Worm (Caenorhabditis elegans) whole organism, L1 larva: ENCODE results near the gene C04A11.5.

Source experiments
- aly-2 ChIP-seq: fragments of 150-350 bp; optimal IDR thresholded peaks from 2 replicates; lab custom pipeline; 2014; ENCODE audit warnings: missing biosample characterization, missing genetic modification characterization
- ama-1 ChIP-seq: fragments of 150-350 bp; optimal IDR thresholded peaks from 2 replicates; lab custom pipeline; 2014
- ceh-88 ChIP-seq: fragments of 200-800 bp; sonication (Bioruptor generic); IDR thresholded peaks from 2 replicates; pipeline ENCODE4 v1.3.6; 2022; ENCODE audit warnings: missing genetic modification characterization, missing compliant biosample characterization
- efl-1 ChIP-seq, 4 experiments: fragments of 150-350 bp; optimal IDR thresholded peaks in 3 of 4; peaks in 1 of 4; 1 replicate in 1 of 4; 2 replicates in 3 of 4; lab custom pipeline; 2014; ENCODE audit warnings: missing biosample characterization in 2 of 4, missing genetic modification characterization in 2 of 4, missing genetic modification reagents in 2 of 4
- elt-2 ChIP-seq: sonication (generic microtip); optimal IDR thresholded peaks from 2 replicates; lab custom pipeline; 2016; ENCODE audit warnings: missing genetic modification characterization, mild to moderate bottlenecking, inconsistent platforms, missing compliant biosample characterization, missing genetic modification reagents
- hlh-17 ChIP-seq: fragments of 200-800 bp; sonication (Bioruptor generic); optimal IDR thresholded peaks from 2 replicates; lab custom pipeline; 2018; ENCODE audit warnings: missing genetic modification characterization, mild to moderate bottlenecking, missing compliant biosample characterization, moderate library complexity, borderline replicate concordance
- hlh-4 ChIP-seq: sonication (generic microtip); optimal IDR thresholded peaks from 2 replicates; lab custom pipeline; 2016; ENCODE audit warnings: mild to moderate bottlenecking, missing genetic modification characterization, missing compliant biosample characterization
- irx-1 ChIP-seq: sonication (generic microtip); optimal IDR thresholded peaks from 2 replicates; lab custom pipeline; 2016; ENCODE audit warnings: missing genetic modification characterization, missing compliant biosample characterization

ce11 chrX:13621628-13622027 is 42.8 kb upstream of the C04A11.5 start, which contains the start of gene Y12A6A.1:
- TF ChIP-seq aly-2 (tag; lab: Kevin White, UChicago) (no peak), ama-1 (lab: Kevin White, UChicago) (no peak), ceh-88 (GFP tag; lab: Robert Waterston, UW) (no peak), elt-2 (tag; lab: Kevin White, UChicago) (no peak), irx-1 (tag; lab: Kevin White, UChicago) (no peak), efl-1 (optimal IDR thresholded peaks at IDR 0.05; lab: Kevin White, UChicago) (no peak), efl-1 (GFP tag; optimal IDR thresholded peaks at IDR 0.05 in 1 of 2; lab: Kevin White, UChicago) (peak in 1 of 2 experiments; percentile 19), hlh-17 (GFP tag; lab: Kevin White, UChicago) (no peak), hlh-4 (tag; lab: Kevin White, UChicago) (no peak)
